Fruit fly (Drosophila melanogaster) whole organism, embryonic: ENCODE data around the gene CG17777.
A peak's percentile ranks its signal among the peaks of the same experiment; 100 is the strongest.

Source experiments
- Abd-B ChIP-seq: fragments of 200-800 bp; sonication (Bioruptor generic); optimal IDR thresholded peaks from 2 replicates; lab custom pipeline; 2018; ENCODE audit warnings: missing biosample characterization, mild to moderate bottlenecking, missing genetic modification characterization, moderate library complexity
- Aef1 ChIP-seq: fragments of 200-800 bp; sonication (Bioruptor generic); IDR thresholded peaks from 3 replicates; pipeline ENCODE4 v1.3.6; 2022; ENCODE audit warnings: missing biosample characterization, missing genetic modification characterization
- Antp ChIP-seq: fragments of 200-800 bp; sonication (Bioruptor generic); optimal IDR thresholded peaks from 3 replicates; lab custom pipeline; 2016; ENCODE audit warnings: missing biosample characterization, missing genetic modification characterization
- Atf-2 ChIP-seq: fragments of 200-800 bp; sonication (Bioruptor generic); optimal IDR thresholded peaks from 2 replicates; lab custom pipeline; 2016; ENCODE audit warnings: missing biosample characterization, missing genetic modification characterization
- BEAF-32 ChIP-seq: fragments of 200-800 bp; sonication (Bioruptor generic); optimal IDR thresholded peaks from 3 replicates; lab custom pipeline; 2017; ENCODE audit warnings: missing biosample characterization, missing genetic modification characterization, mild to moderate bottlenecking, moderate library complexity, missing genetic modification reagents
- BtbVII ChIP-seq: fragments of 200-800 bp; sonication (Bioruptor generic); optimal IDR thresholded peaks from 3 replicates; lab custom pipeline; 2017; ENCODE audit warnings: missing biosample characterization, mild to moderate bottlenecking, missing genetic modification characterization
- CG10431 ChIP-seq: fragments of 200-800 bp; sonication (Bioruptor generic); optimal IDR thresholded peaks from 3 replicates; lab custom pipeline; 2018; ENCODE audit warnings: missing biosample characterization, mild to moderate bottlenecking, missing genetic modification characterization
- CG10959 ChIP-seq: fragments of 200-800 bp; sonication (Bioruptor generic); IDR thresholded peaks from 2 replicates; pipeline ENCODE4 v1.3.6; 2022; ENCODE audit warnings: missing biosample characterization, missing genetic modification characterization
- CG11085 ChIP-seq: fragments of 200-800 bp; sonication (Bioruptor generic); IDR thresholded peaks from 2 replicates; pipeline ENCODE4 v1.3.6; 2022; ENCODE audit warnings: missing biosample characterization, missing genetic modification characterization
- CG12219 ChIP-seq: fragments of 200-800 bp; sonication (Bioruptor generic); optimal IDR thresholded peaks from 3 replicates; lab custom pipeline; 2018; ENCODE audit warnings: missing biosample characterization, mild to moderate bottlenecking, missing genetic modification characterization
- CG12659 ChIP-seq: fragments of 200-800 bp; sonication (Bioruptor generic); optimal IDR thresholded peaks from 3 replicates; lab custom pipeline; 2017; ENCODE audit warnings: mild to moderate bottlenecking, missing biosample characterization, missing genetic modification reagents, missing genetic modification characterization
- CG13287 ChIP-seq: fragments of 200-800 bp; sonication (Bioruptor generic); IDR thresholded peaks from 2 replicates; pipeline ENCODE4 v1.3.6; 2022; ENCODE audit warnings: missing biosample characterization, missing genetic modification characterization; ENCODE audit not compliant: partially characterized antibody
- CG13624 ChIP-seq: fragments of 200-800 bp; sonication (Bioruptor generic); optimal IDR thresholded peaks from 2 replicates; lab custom pipeline; 2016; ENCODE audit warnings: missing biosample characterization, missing genetic modification characterization
- CG14710 ChIP-seq: fragments of 200-800 bp; sonication (Bioruptor generic); optimal IDR thresholded peaks from 3 replicates; lab custom pipeline; 2019; ENCODE audit warnings: missing biosample characterization, mild to moderate bottlenecking, missing genetic modification characterization, moderate library complexity
- CG1529 ChIP-seq: fragments of 200-800 bp; sonication (Bioruptor generic); optimal IDR thresholded peaks from 3 replicates; lab custom pipeline; 2018; ENCODE audit warnings: missing biosample characterization, missing genetic modification characterization
- CG15601 ChIP-seq: fragments of 200-800 bp; sonication (Bioruptor generic); optimal IDR thresholded peaks from 3 replicates; lab custom pipeline; 2019; ENCODE audit warnings: missing biosample characterization, mild to moderate bottlenecking, missing genetic modification characterization, moderate library complexity
- CG17186 ChIP-seq: fragments of 200-800 bp; sonication (Bioruptor generic); optimal IDR thresholded peaks from 3 replicates; lab custom pipeline; 2017; ENCODE audit warnings: missing biosample characterization, missing genetic modification reagents, missing genetic modification characterization
- CG17829 ChIP-seq: fragments of 200-800 bp; optimal IDR thresholded peaks from 2 replicates; lab custom pipeline; 2019; ENCODE audit warnings: missing biosample characterization, mild to moderate bottlenecking, missing genetic modification characterization, moderate library complexity
- CG2202 ChIP-seq: fragments of 200-800 bp; sonication (Bioruptor generic); optimal IDR thresholded peaks from 2 replicates; lab custom pipeline; 2018; ENCODE audit warnings: missing biosample characterization, mild to moderate bottlenecking, missing genetic modification characterization
- CG32772 ChIP-seq: fragments of 200-800 bp; sonication (Bioruptor generic); IDR thresholded peaks from 2 replicates; pipeline ENCODE4 v1.3.6; 2022; ENCODE audit warnings: missing biosample characterization, missing genetic modification characterization
- CG33213 ChIP-seq: fragments of 200-800 bp; sonication (Bioruptor generic); optimal IDR thresholded peaks from 3 replicates; lab custom pipeline; 2016; ENCODE audit warnings: missing biosample characterization, missing genetic modification characterization
- CG34224 ChIP-seq: fragments of 200-800 bp; sonication (Bioruptor generic); IDR thresholded peaks from 3 replicates; pipeline ENCODE4 v1.3.6; 2022; ENCODE audit warnings: missing biosample characterization, missing genetic modification characterization; ENCODE audit not compliant: partially characterized antibody
- CG34422 ChIP-seq: fragments of 200-800 bp; sonication (Bioruptor generic); IDR thresholded peaks from 3 replicates; pipeline ENCODE4 v1.3.6; 2022; ENCODE audit warnings: missing biosample characterization, missing genetic modification characterization
- CG3847 ChIP-seq: fragments of 200-800 bp; sonication (Bioruptor generic); IDR thresholded peaks from 2 replicates; pipeline ENCODE4 v1.3.6; 2022; ENCODE audit warnings: missing biosample characterization, missing genetic modification characterization
- CG3995 ChIP-seq: fragments of 200-800 bp; sonication (Bioruptor generic); optimal IDR thresholded peaks from 3 replicates; lab custom pipeline; 2016; ENCODE audit warnings: missing biosample characterization, missing genetic modification characterization
- CG8089 ChIP-seq: fragments of 200-800 bp; sonication (Bioruptor generic); optimal IDR thresholded peaks from 3 replicates; lab custom pipeline; 2016; ENCODE audit warnings: missing biosample characterization, missing genetic modification characterization
- CG8478 ChIP-seq: fragments of >200 bp; optimal IDR thresholded peaks from 2 replicates; lab custom pipeline; 2018
- Dad ChIP-seq: fragments of 200-800 bp; sonication (Bioruptor generic); optimal IDR thresholded peaks from 3 replicates; lab custom pipeline; 2016; ENCODE audit warnings: missing biosample characterization, missing genetic modification characterization
- Dbx ChIP-seq: fragments of 200-800 bp; sonication (Bioruptor generic); IDR thresholded peaks from 3 replicates; pipeline ENCODE4 v1.3.6; 2022; ENCODE audit warnings: missing biosample characterization, missing genetic modification characterization
- ERR ChIP-seq: fragments of 200-800 bp; sonication (Bioruptor generic); optimal IDR thresholded peaks from 2 replicates; lab custom pipeline; 2016; ENCODE audit warnings: missing biosample characterization, missing genetic modification characterization
- Ets97D ChIP-seq: fragments of 200-800 bp; sonication (Bioruptor generic); optimal IDR thresholded peaks from 3 replicates; lab custom pipeline; 2016; ENCODE audit warnings: missing biosample characterization, missing genetic modification characterization
- HmgZ ChIP-seq: fragments of 200-800 bp; sonication (Bioruptor generic); optimal IDR thresholded peaks from 2 replicates; lab custom pipeline; 2018; ENCODE audit warnings: missing biosample characterization, mild to moderate bottlenecking, missing genetic modification characterization
- Hmx ChIP-seq: fragments of 200-800 bp; sonication (Bioruptor generic); optimal IDR thresholded peaks from 2 replicates; lab custom pipeline; 2016; ENCODE audit warnings: missing biosample characterization, missing genetic modification characterization
- Lpt ChIP-seq: fragments of >200 bp; optimal IDR thresholded peaks from 2 replicates; lab custom pipeline; 2018; ENCODE audit warnings: missing biosample characterization, missing genetic modification characterization
- Max ChIP-seq: fragments of 200-800 bp; sonication (Bioruptor generic); optimal IDR thresholded peaks from 2 replicates; lab custom pipeline; 2016; ENCODE audit warnings: missing biosample characterization, mild to moderate bottlenecking, missing genetic modification characterization
- Mrtf ChIP-seq: fragments of 200-800 bp; sonication (Bioruptor generic); IDR thresholded peaks from 3 replicates; pipeline ENCODE4 v1.3.6; 2022; ENCODE audit warnings: missing biosample characterization, missing genetic modification characterization
- Side ChIP-seq: fragments of 200-800 bp; sonication (Bioruptor generic); optimal IDR thresholded peaks from 2 replicates; lab custom pipeline; 2016; ENCODE audit warnings: missing biosample characterization, missing genetic modification characterization
- Sry-δ ChIP-seq: fragments of 200-800 bp; sonication (Bioruptor generic); optimal IDR thresholded peaks from 2 replicates; lab custom pipeline; 2016; ENCODE audit warnings: missing biosample characterization, missing genetic modification characterization
- Trl ChIP-seq, 3 experiments: fragments of >200 bp in 2 of 3; fragments of 200-800 bp in 1 of 3; sonication (Bioruptor generic) in 1 of 3; optimal IDR thresholded peaks; 2 replicates in 1 of 3; 3 replicates in 2 of 3; lab custom pipeline; 2016 to 2017; ENCODE audit warnings: missing biosample characterization in 1 of 3, missing genetic modification characterization in 1 of 3
- bowl ChIP-seq: fragments of 200-800 bp; sonication (Bioruptor generic); IDR thresholded peaks from 2 replicates; pipeline ENCODE4 v1.3.6; 2022; ENCODE audit warnings: missing biosample characterization, missing genetic modification characterization
- hbn ChIP-seq: fragments of 200-800 bp; sonication (Bioruptor generic); IDR thresholded peaks from 2 replicates; pipeline ENCODE4 v1.3.6; 2022; ENCODE audit warnings: missing biosample characterization, missing genetic modification characterization; ENCODE audit not compliant: partially characterized antibody
- luna ChIP-seq: fragments of 200-800 bp; sonication (Bioruptor generic); optimal IDR thresholded peaks from 2 replicates; lab custom pipeline; 2016; ENCODE audit warnings: missing biosample characterization, missing genetic modification characterization
- mirr ChIP-seq: fragments of 200-800 bp; sonication (Bioruptor generic); optimal IDR thresholded peaks from 3 replicates; lab custom pipeline; 2018; ENCODE audit warnings: missing biosample characterization, mild to moderate bottlenecking, missing genetic modification characterization
- org-1 ChIP-seq: fragments of 200-800 bp; sonication (Bioruptor generic); optimal IDR thresholded peaks from 2 replicates; lab custom pipeline; 2017; ENCODE audit warnings: missing biosample characterization, missing genetic modification characterization
- pum ChIP-seq: fragments of 200-800 bp; sonication (Bioruptor generic); optimal IDR thresholded peaks from 2 replicates; lab custom pipeline; 2016; ENCODE audit warnings: missing biosample characterization, missing genetic modification characterization
- scrt ChIP-seq: fragments of 200-800 bp; sonication (Bioruptor generic); optimal IDR thresholded peaks from 2 replicates; lab custom pipeline; 2018; ENCODE audit warnings: missing biosample characterization, mild to moderate bottlenecking, missing genetic modification characterization, moderate library complexity
- sens ChIP-seq: fragments of 200-800 bp; sonication (Bioruptor generic); peaks from one replicate; lab custom pipeline; 2016; ENCODE audit warnings: missing biosample characterization, missing genetic modification characterization
- slbo ChIP-seq: fragments of 200-800 bp; sonication (Bioruptor generic); IDR thresholded peaks from 2 replicates; pipeline ENCODE4 v1.3.6; 2022; ENCODE audit warnings: missing biosample characterization, missing genetic modification characterization
- sob ChIP-seq: fragments of 200-800 bp; sonication (Bioruptor generic); IDR thresholded peaks from 2 replicates; pipeline ENCODE4 v1.3.6; 2022; ENCODE audit warnings: missing biosample characterization, missing genetic modification characterization
- unpg ChIP-seq: fragments of 200-800 bp; sonication (Bioruptor generic); optimal IDR thresholded peaks from 3 replicates; lab custom pipeline; 2018; ENCODE audit warnings: missing biosample characterization, mild to moderate bottlenecking, missing genetic modification characterization, moderate library complexity
- zf30C ChIP-seq: fragments of 200-800 bp; sonication (Bioruptor generic); optimal IDR thresholded peaks from 3 replicates; lab custom pipeline; 2018; ENCODE audit warnings: missing biosample characterization, mild to moderate bottlenecking, missing genetic modification characterization

CG17777 gene

dm6 chrX:2158668-2159163 lies 27.9 kb upstream of the CG17777 start, which contains the start of gene wapl (continued):
- TF ChIP-seq CG8089 (no peak), Hmx (GFP tag; lab: Kevin White, UChicago) (no peak), CG13624 (GFP tag; lab: Kevin White, UChicago) (peak; percentile 35), CG8478 (no peak), BtbVII (GFP tag; lab: Kevin White, UChicago) (no peak), CG11085 (0 out of 2 replicates have a peak, but pooled peaks have one; percentile 21), CG1529 (no peak), Abd-B (GFP tag; lab: Kevin White, UChicago) (no peak), mirr (no peak), Trl (optimal IDR thresholded peaks at IDR 0.05; lab: Kevin White, UChicago) (no peak), Trl (GFP tag; optimal IDR thresholded peaks at IDR 0.05; lab: Kevin White, UChicago) (peak; percentile 22), CG10959 (GFP tag; lab: Robert Waterston, UW) (no peak), sens (GFP tag; lab: Kevin White, UChicago) (peak; percentile 81), Ets97D (GFP tag; lab: Kevin White, UChicago) (peak; percentile 63), Lpt (GFP tag; lab: Kevin White, UChicago) (no peak), pum (GFP tag; lab: Kevin White, UChicago) (peak; percentile 22), CG34224 (GFP tag; lab: Robert Waterston, UW) (peak; percentile 93), Dad (GFP tag; lab: Kevin White, UChicago) (no peak), org-1 (no peak), CG14710 (peak; percentile 69), HmgZ (tag; lab: Kevin White, UChicago) (peak; percentile 57), bowl (GFP tag; lab: Robert Waterston, UW) (no peak), CG12659 (GFP tag; lab: Kevin White, UChicago) (peak; percentile 61), Antp (GFP tag; lab: Kevin White, UChicago) (peak; percentile 48), CG17829 (tag; lab: Kevin White, UChicago) (peak; percentile 14), unpg (GFP tag; lab: Kevin White, UChicago) (peak; percentile 3), CG3847 (GFP tag; lab: Robert Waterston, UW) (peak; percentile 61), BEAF-32 (GFP tag; lab: Kevin White, UChicago) (peak; percentile 97), CG13287 (peak; percentile 96), sob (GFP tag; lab: Robert Waterston, UW) (0 out of 2 replicates have a peak, but pooled peaks have one; percentile 32), luna (GFP tag; lab: Kevin White, UChicago) (no peak), Side (GFP tag; lab: Kevin White, UChicago) (no peak), Atf-2 (no peak), CG33213 (GFP tag; lab: Kevin White, UChicago) (peak; percentile 29), Aef1 (GFP tag; lab: Robert Waterston, UW) (no peak), CG15601 (tag; lab: Kevin White, UChicago) (peak; percentile 11), CG34422 (GFP tag; lab: Robert Waterston, UW) (no peak), CG17186 (GFP tag; lab: Kevin White, UChicago) (peak; percentile 94), Max (GFP tag; lab: Kevin White, UChicago) (no peak), zf30C (GFP tag; lab: Kevin White, UChicago) (no peak), CG3995 (GFP tag; lab: Kevin White, UChicago) (peak; percentile 58), slbo (GFP tag; lab: Robert Waterston, UW) (peak; percentile 54), CG10431 (GFP tag; lab: Kevin White, UChicago) (no peak), ERR (peak; percentile 49), CG2202 (tag; lab: Kevin White, UChicago) (peak; percentile 5), CG12219 (no peak), Sry-δ (GFP tag; lab: Kevin White, UChicago) (peak; percentile 99), Mrtf (GFP tag; lab: Robert Waterston, UW) (no peak), hbn (GFP tag; lab: Robert Waterston, UW) (peak; percentile 92), Dbx (GFP tag; lab: Robert Waterston, UW) (peak; percentile 53; the same call in 1 of the 3 replicates), CG32772 (GFP tag; lab: Robert Waterston, UW) (no peak), scrt (GFP tag; lab: Kevin White, UChicago) (no peak)
